Fruit fly (Drosophila melanogaster) whole organism, prepupa: ENCODE measurements around the gene CG33111.

Experiments
- CG10669 ChIP-seq: fragments of 200-800 bp; sonication (Bioruptor generic); optimal IDR thresholded peaks from 3 replicates; lab custom pipeline; 2018; ENCODE audit warnings: missing biosample characterization, mild to moderate bottlenecking, missing genetic modification characterization, moderate library complexity
- CG11294 ChIP-seq: fragments of 200-800 bp; sonication (Bioruptor generic); IDR thresholded peaks from 2 replicates; pipeline ENCODE4 v1.3.6; 2022; ENCODE audit warnings: missing biosample characterization, missing genetic modification characterization
- CG16779 ChIP-seq: fragments of 200-800 bp; sonication (Bioruptor generic); optimal IDR thresholded peaks from 3 replicates; lab custom pipeline; 2017; ENCODE audit warnings: missing biosample characterization, mild to moderate bottlenecking, missing genetic modification characterization
- CG31627 ChIP-seq: fragments of 200-800 bp; sonication (Bioruptor generic); optimal IDR thresholded peaks from 3 replicates; lab custom pipeline; 2016; ENCODE audit warnings: missing biosample characterization, missing genetic modification characterization
- CG32006 ChIP-seq: fragments of 200-800 bp; sonication (Bioruptor generic); optimal IDR thresholded peaks from 3 replicates; lab custom pipeline; 2017; ENCODE audit warnings: missing biosample characterization, mild to moderate bottlenecking, missing genetic modification characterization
- CG6792 ChIP-seq: fragments of 200-800 bp; sonication (Bioruptor generic); optimal IDR thresholded peaks from 3 replicates; lab custom pipeline; 2016; ENCODE audit warnings: missing biosample characterization, missing genetic modification characterization
- CG6854 ChIP-seq: fragments of 200-800 bp; sonication (Bioruptor generic); optimal IDR thresholded peaks from 2 replicates; lab custom pipeline; 2017; ENCODE audit warnings: missing biosample characterization, mild to moderate bottlenecking, missing genetic modification characterization
- Eip75B ChIP-seq: fragments of 200-800 bp; sonication (Bioruptor generic); optimal IDR thresholded peaks from 3 replicates; lab custom pipeline; 2016; ENCODE audit warnings: missing biosample characterization, missing genetic modification characterization
- Hr4 ChIP-seq: fragments of 200-800 bp; sonication (Bioruptor generic); optimal IDR thresholded peaks from 3 replicates; lab custom pipeline; 2016; ENCODE audit warnings: missing biosample characterization, missing genetic modification characterization
- Lpt ChIP-seq: fragments of 200-800 bp; sonication (Bioruptor generic); optimal IDR thresholded peaks from 3 replicates; lab custom pipeline; 2016; ENCODE audit warnings: missing biosample characterization, missing genetic modification characterization
- OdsH ChIP-seq: fragments of 200-800 bp; sonication (Bioruptor generic); optimal IDR thresholded peaks from 3 replicates; lab custom pipeline; 2016; ENCODE audit warnings: missing biosample characterization, missing genetic modification characterization
- Sox15 ChIP-seq: fragments of 200-800 bp; sonication (Bioruptor generic); optimal IDR thresholded peaks from 3 replicates; lab custom pipeline; 2016; ENCODE audit warnings: missing biosample characterization, missing genetic modification characterization
- cyc ChIP-seq: fragments of 200-800 bp; sonication (Bioruptor generic); optimal IDR thresholded peaks from 3 replicates; lab custom pipeline; 2016; ENCODE audit warnings: missing biosample characterization, missing genetic modification characterization
- vri ChIP-seq: fragments of 200-800 bp; sonication (Bioruptor generic); optimal IDR thresholded peaks from 3 replicates; lab custom pipeline; 2016; ENCODE audit warnings: missing biosample characterization, mild to moderate bottlenecking, missing genetic modification characterization

DNA sequence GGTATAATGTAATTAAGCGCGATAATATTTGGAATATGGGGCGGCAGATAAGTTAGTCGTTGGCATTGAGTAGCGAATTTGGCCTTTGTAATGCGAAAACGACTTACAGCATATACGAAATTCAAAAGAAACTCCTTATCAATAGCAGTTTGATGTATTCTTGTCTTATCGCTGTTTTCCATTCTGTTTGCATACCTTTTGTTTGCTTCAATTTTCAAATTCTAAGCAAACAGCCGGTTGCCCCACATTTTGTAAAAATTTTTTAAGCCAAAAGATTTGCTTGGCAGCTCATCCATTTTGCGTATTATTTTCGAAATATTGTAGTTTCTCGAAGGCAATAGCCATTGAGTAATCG lies 35.7 kb downstream of the CG33111 start:
- TF ChIP-seq CG11294 (GFP tag; lab: Robert Waterston, UW) (no peak), CG31627 (no peak), Hr4 (GFP tag; lab: Kevin White, UChicago) (no peak), CG6792 (GFP tag; lab: Kevin White, UChicago) (no peak), Lpt (GFP tag; lab: Kevin White, UChicago) (no peak), cyc (GFP tag; lab: Kevin White, UChicago) (no peak), CG10669 (GFP tag; lab: Kevin White, UChicago) (no peak), Sox15 (GFP tag; lab: Kevin White, UChicago) (no peak), OdsH (no peak), Eip75B (GFP tag; lab: Kevin White, UChicago) (no peak), vri (GFP tag; lab: Kevin White, UChicago) (peak; percentile 58), CG16779 (tag; lab: Kevin White, UChicago) (no peak), CG6854 (GFP tag; lab: Kevin White, UChicago) (no peak), CG32006 (GFP tag; lab: Kevin White, UChicago) (no peak)
